Fruit fly (Drosophila melanogaster) whole organism, embryonic: Measurements from ENCODE around the gene CG4594.
A peak's percentile ranks its signal among the peaks of the same experiment; 100 is the strongest.

Experiments
- Asciz ChIP-seq: fragments of 200-800 bp; sonication (Bioruptor generic); optimal IDR thresholded peaks from 2 replicates; lab custom pipeline; 2017; ENCODE audit warnings: missing biosample characterization, mild to moderate bottlenecking, missing genetic modification characterization, missing genetic modification reagents
- CG10321 ChIP-seq: fragments of 200-800 bp; sonication (Bioruptor generic); IDR thresholded peaks from 2 replicates; pipeline ENCODE4 v1.3.6; 2022; ENCODE audit warnings: missing biosample characterization, missing genetic modification characterization
- CG10543 ChIP-seq: fragments of 200-800 bp; sonication (Bioruptor generic); optimal IDR thresholded peaks from 3 replicates; lab custom pipeline; 2017; ENCODE audit warnings: missing biosample characterization, mild to moderate bottlenecking, missing genetic modification characterization, moderate library complexity
- CG12299 ChIP-seq: fragments of 200-800 bp; sonication (Bioruptor generic); optimal IDR thresholded peaks from 2 replicates; lab custom pipeline; 2018; ENCODE audit warnings: missing biosample characterization, mild to moderate bottlenecking, missing genetic modification characterization
- CG13123 ChIP-seq: fragments of 200-800 bp; sonication (Bioruptor generic); optimal IDR thresholded peaks from 2 replicates; lab custom pipeline; 2016; ENCODE audit warnings: missing biosample characterization, missing genetic modification characterization
- CG14860 ChIP-seq: fragments of 200-800 bp; sonication (Bioruptor generic); IDR thresholded peaks from 3 replicates; pipeline ENCODE4 v1.3.6; 2022; ENCODE audit warnings: missing biosample characterization, missing genetic modification characterization; ENCODE audit not compliant: partially characterized antibody
- CG15601 ChIP-seq: fragments of 200-800 bp; sonication (Bioruptor generic); optimal IDR thresholded peaks from 3 replicates; lab custom pipeline; 2019; ENCODE audit warnings: missing biosample characterization, mild to moderate bottlenecking, missing genetic modification characterization, moderate library complexity
- CG16813 ChIP-seq: fragments of 200-800 bp; sonication (Bioruptor generic); IDR thresholded peaks from 3 replicates; pipeline ENCODE4 v1.3.6; 2022; ENCODE audit warnings: missing biosample characterization, missing genetic modification characterization; ENCODE audit not compliant: partially characterized antibody
- CG17186 ChIP-seq: fragments of 200-800 bp; sonication (Bioruptor generic); optimal IDR thresholded peaks from 3 replicates; lab custom pipeline; 2017; ENCODE audit warnings: missing biosample characterization, missing genetic modification reagents, missing genetic modification characterization
- CG17328 ChIP-seq: fragments of 200-800 bp; sonication (Bioruptor generic); IDR thresholded peaks from 2 replicates; pipeline ENCODE4 v1.3.6; 2022; ENCODE audit warnings: missing biosample characterization, missing genetic modification characterization
- CG1832 ChIP-seq: fragments of 200-800 bp; sonication (Bioruptor generic); optimal IDR thresholded peaks from 2 replicates; lab custom pipeline; 2017; ENCODE audit warnings: missing biosample characterization, mild to moderate bottlenecking, missing genetic modification characterization, inconsistent platforms
- CG3163 ChIP-seq: fragments of 200-800 bp; sonication (Bioruptor generic); optimal IDR thresholded peaks from 3 replicates; lab custom pipeline; 2016; ENCODE audit warnings: missing biosample characterization, missing genetic modification characterization
- CG33213 ChIP-seq: fragments of 200-800 bp; sonication (Bioruptor generic); optimal IDR thresholded peaks from 3 replicates; lab custom pipeline; 2016; ENCODE audit warnings: missing biosample characterization, missing genetic modification characterization
- CG33557 ChIP-seq: fragments of 200-800 bp; sonication (Bioruptor generic); optimal IDR thresholded peaks from 2 replicates; lab custom pipeline; 2019; ENCODE audit warnings: missing biosample characterization, mild to moderate bottlenecking, missing genetic modification characterization, moderate library complexity
- CG3995 ChIP-seq: fragments of 200-800 bp; sonication (Bioruptor generic); optimal IDR thresholded peaks from 3 replicates; lab custom pipeline; 2016; ENCODE audit warnings: missing biosample characterization, missing genetic modification characterization
- CG4617 ChIP-seq: fragments of 200-800 bp; sonication (Bioruptor generic); optimal IDR thresholded peaks from 3 replicates; lab custom pipeline; 2016; ENCODE audit warnings: missing biosample characterization, missing genetic modification characterization, borderline replicate concordance
- CG4707 ChIP-seq: fragments of 200-800 bp; sonication (Bioruptor generic); optimal IDR thresholded peaks from 2 replicates; lab custom pipeline; 2018; ENCODE audit warnings: missing biosample characterization, mild to moderate bottlenecking, missing genetic modification characterization, moderate library complexity
- CG8765 ChIP-seq: fragments of 200-800 bp; sonication (Bioruptor generic); IDR thresholded peaks from 2 replicates; pipeline ENCODE4 v1.3.6; 2022; ENCODE audit warnings: missing biosample characterization, missing genetic modification characterization
- CG8924 ChIP-seq: fragments of 200-800 bp; optimal IDR thresholded peaks from 3 replicates; lab custom pipeline; 2019; ENCODE audit warnings: missing biosample characterization, mild to moderate bottlenecking, missing genetic modification characterization, moderate library complexity
- CG9727 ChIP-seq: fragments of 200-800 bp; sonication (Bioruptor generic); optimal IDR thresholded peaks from 3 replicates; lab custom pipeline; 2017; ENCODE audit warnings: missing biosample characterization, mild to moderate bottlenecking, missing genetic modification characterization
- CTCF ChIP-seq: fragments of 200-800 bp; sonication (Bioruptor generic); optimal IDR thresholded peaks from 2 replicates; lab custom pipeline; 2017; ENCODE audit warnings: missing biosample characterization, mild to moderate bottlenecking, missing genetic modification characterization, moderate library complexity
- Deaf1 ChIP-seq: fragments of 200-800 bp; optimal IDR thresholded peaks from 3 replicates; lab custom pipeline; 2019; ENCODE audit warnings: missing biosample characterization, mild to moderate bottlenecking, missing genetic modification characterization, moderate library complexity
- Dip3 ChIP-seq: fragments of 200-800 bp; sonication (Bioruptor generic); optimal IDR thresholded peaks from 3 replicates; lab custom pipeline; 2016; ENCODE audit warnings: missing biosample characterization, missing genetic modification characterization
- Dref ChIP-seq: fragments of 200-800 bp; sonication (Bioruptor generic); IDR thresholded peaks from 2 replicates; pipeline ENCODE4 v1.3.6; 2022; ENCODE audit warnings: missing biosample characterization, missing genetic modification characterization
- Elba2 ChIP-seq: fragments of 200-800 bp; sonication (Bioruptor generic); optimal IDR thresholded peaks from 3 replicates; lab custom pipeline; 2016; ENCODE audit warnings: missing biosample characterization, missing genetic modification characterization
- Hr51 ChIP-seq, 2 experiments: fragments of 200-800 bp; sonication (Bioruptor generic); optimal IDR thresholded peaks; 2 replicates in 1 of 2; 3 replicates in 1 of 2; lab custom pipeline; 2016 to 2018; ENCODE audit warnings: missing biosample characterization in 2 of 2, missing genetic modification characterization in 2 of 2, mild to moderate bottlenecking in 1 of 2, moderate library complexity in 1 of 2
- PHDP ChIP-seq: fragments of 200-800 bp; sonication (Bioruptor generic); optimal IDR thresholded peaks from 3 replicates; lab custom pipeline; 2018; ENCODE audit warnings: missing biosample characterization, mild to moderate bottlenecking, missing genetic modification characterization, moderate library complexity
- Rfx ChIP-seq: fragments of 200-800 bp; sonication (Bioruptor generic); IDR thresholded peaks from 2 replicates; pipeline ENCODE4 v1.3.6; 2022; ENCODE audit warnings: missing biosample characterization, missing genetic modification characterization
- Sin3A ChIP-seq: fragments of >200 bp; optimal IDR thresholded peaks from 2 replicates; lab custom pipeline; 2018
- TFAM ChIP-seq: fragments of 200-800 bp; sonication (Bioruptor generic); optimal IDR thresholded peaks from 2 replicates; lab custom pipeline; 2017; ENCODE audit warnings: missing biosample characterization, missing genetic modification characterization, inconsistent platforms
- amos ChIP-seq: fragments of 200-800 bp; sonication (Bioruptor generic); IDR thresholded peaks from 2 replicates; pipeline ENCODE4 v1.3.6; 2022; ENCODE audit warnings: missing biosample characterization, missing genetic modification characterization; ENCODE audit not compliant: partially characterized antibody
- bsh ChIP-seq, 2 experiments: fragments of 200-800 bp; sonication (Bioruptor generic); optimal IDR thresholded peaks; 2 replicates each; lab custom pipeline; 2017 to 2018; ENCODE audit warnings: mild to moderate bottlenecking in 2 of 2, missing biosample characterization in 2 of 2, missing genetic modification characterization in 2 of 2, moderate library complexity in 1 of 2
- crc ChIP-seq: fragments of 200-800 bp; sonication (Bioruptor generic); optimal IDR thresholded peaks from 2 replicates; lab custom pipeline; 2016; ENCODE audit warnings: missing biosample characterization, missing genetic modification characterization
- crol ChIP-seq: fragments of 200-800 bp; sonication (Bioruptor generic); IDR thresholded peaks from 2 replicates; pipeline ENCODE4 v1.3.6; 2022; ENCODE audit warnings: missing biosample characterization, missing genetic modification characterization
- exex ChIP-seq: fragments of 200-800 bp; sonication (Bioruptor generic); optimal IDR thresholded peaks from 4 replicates; lab custom pipeline; 2018; ENCODE audit warnings: missing biosample characterization, mild to moderate bottlenecking, missing genetic modification characterization, moderate library complexity
- fd64A ChIP-seq: fragments of 200-800 bp; sonication (Bioruptor generic); optimal IDR thresholded peaks from 3 replicates; lab custom pipeline; 2018; ENCODE audit warnings: missing biosample characterization, mild to moderate bottlenecking, missing genetic modification characterization
- gem ChIP-seq: fragments of 200-800 bp; sonication (Bioruptor generic); optimal IDR thresholded peaks from 2 replicates; lab custom pipeline; 2019; ENCODE audit warnings: missing biosample characterization, mild to moderate bottlenecking, missing genetic modification characterization, moderate library complexity
- hb ChIP-seq: fragments of 200-800 bp; sonication (Bioruptor generic); IDR thresholded peaks from 3 replicates; pipeline ENCODE4 v1.3.6; 2022; ENCODE audit warnings: missing biosample characterization, missing genetic modification characterization; ENCODE audit not compliant: partially characterized antibody
- her ChIP-seq: fragments of 200-800 bp; sonication (Bioruptor generic); optimal IDR thresholded peaks from 2 replicates; lab custom pipeline; 2016; ENCODE audit warnings: missing biosample characterization, missing genetic modification characterization
- ken ChIP-seq: fragments of 200-800 bp; sonication (Bioruptor generic); IDR thresholded peaks from 3 replicates; pipeline ENCODE4 v1.3.6; 2022; ENCODE audit warnings: missing biosample characterization, missing genetic modification characterization
- kni ChIP-seq: fragments of 200-800 bp; sonication (Bioruptor generic); optimal IDR thresholded peaks from 3 replicates; lab custom pipeline; 2017; ENCODE audit warnings: mild to moderate bottlenecking, missing biosample characterization, missing genetic modification reagents, missing genetic modification characterization
- lmd ChIP-seq: fragments of 200-800 bp; sonication (Bioruptor generic); IDR thresholded peaks from 2 replicates; pipeline ENCODE4 v1.3.6; 2022; ENCODE audit warnings: missing biosample characterization, missing genetic modification characterization
- nau ChIP-seq: fragments of 200-800 bp; sonication (Bioruptor generic); optimal IDR thresholded peaks from 3 replicates; lab custom pipeline; 2017; ENCODE audit warnings: missing biosample characterization, mild to moderate bottlenecking, missing genetic modification characterization, missing genetic modification reagents
- row ChIP-seq: fragments of 200-800 bp; sonication (Bioruptor generic); IDR thresholded peaks from 3 replicates; pipeline ENCODE4 v1.3.6; 2022; ENCODE audit warnings: missing biosample characterization, missing genetic modification characterization
- sens ChIP-seq: fragments of 200-800 bp; sonication (Bioruptor generic); peaks from one replicate; lab custom pipeline; 2016; ENCODE audit warnings: missing biosample characterization, missing genetic modification characterization
- tio ChIP-seq: fragments of 200-800 bp; sonication (Bioruptor generic); optimal IDR thresholded peaks from 2 replicates; lab custom pipeline; 2017; ENCODE audit warnings: missing biosample characterization, missing genetic modification characterization, inconsistent platforms
- unc-4 ChIP-seq: fragments of 200-800 bp; sonication (Bioruptor generic); IDR thresholded peaks from 2 replicates; pipeline ENCODE4 v1.3.6; 2022; ENCODE audit warnings: missing biosample characterization, missing genetic modification characterization; ENCODE audit not compliant: partially characterized antibody
- vnd ChIP-seq: fragments of 200-800 bp; sonication (Bioruptor generic); IDR thresholded peaks from 3 replicates; pipeline ENCODE4 v1.3.6; 2022; ENCODE audit warnings: missing biosample characterization, missing genetic modification characterization; ENCODE audit not compliant: partially characterized antibody
- vvl ChIP-seq: fragments of 200-800 bp; sonication (Bioruptor generic); IDR thresholded peaks from 2 replicates; pipeline ENCODE4 v1.3.6; 2022; ENCODE audit warnings: missing biosample characterization, missing genetic modification characterization
- yki ChIP-seq: fragments of >200 bp; optimal IDR thresholded peaks from 3 replicates; lab custom pipeline; 2018
- z ChIP-seq: fragments of 200-800 bp; sonication (Bioruptor generic); IDR thresholded peaks from 3 replicates; pipeline ENCODE4 v1.3.6; 2022; ENCODE audit warnings: missing biosample characterization, missing genetic modification characterization

The CG4594 gene

DNA sequence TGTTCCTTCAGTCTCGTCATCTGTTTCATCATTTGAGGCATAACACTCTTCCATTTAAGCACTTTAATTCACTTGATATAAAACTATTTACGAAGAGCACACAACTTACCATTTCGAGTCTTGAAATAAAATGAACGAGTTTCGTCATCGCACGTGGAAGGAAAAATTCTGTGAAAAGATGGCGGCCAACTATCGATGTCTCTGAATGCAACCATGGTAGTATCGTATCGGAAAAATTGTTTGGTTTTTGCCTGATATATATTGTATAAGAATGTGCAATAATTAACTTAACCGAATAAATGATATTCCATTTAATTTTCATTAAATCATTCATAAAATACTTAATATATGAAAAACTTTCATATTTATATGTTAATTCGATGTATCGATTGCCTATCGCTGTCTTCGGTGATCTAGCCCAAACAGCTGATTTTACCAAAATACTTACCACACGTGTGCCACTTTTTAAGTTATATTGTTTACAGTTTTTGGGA lies 25.0 kb upstream of the CG4594 start, which contains the start of gene Bka (continued):
- no peak for TF ChIP-seq crc
- TF ChIP-seq CG10543 (GFP tag; lab: Kevin White, UChicago): peak; percentile 77
- TF ChIP-seq CTCF: peak; percentile 56
- TF ChIP-seq CG3995 (GFP tag; lab: Kevin White, UChicago): peak; percentile 67
- no peak for TF ChIP-seq Elba2
- TF ChIP-seq sens (GFP tag; lab: Kevin White, UChicago): peak; percentile 79
- TF ChIP-seq her (GFP tag; lab: Kevin White, UChicago): peak; percentile 40
- peak; percentile 46 for TF ChIP-seq exex (tag; lab: Kevin White, UChicago)
- peak; percentile 95 for TF ChIP-seq hb
- peak; percentile 37 for TF ChIP-seq CG4707
- TF ChIP-seq Hr51 (GFP tag; optimal IDR thresholded peaks at IDR 0.05; lab: Kevin White, UChicago): peak in 1 of 2 experiments; percentile 52
- peak; percentile 67 for TF ChIP-seq CG17186
- TF ChIP-seq Dref (GFP tag; lab: Robert Waterston, UW): peak; percentile 86
- TF ChIP-seq CG1832 (GFP tag; lab: Kevin White, UChicago): no peak
- peak; percentile 99 for TF ChIP-seq CG16813 (GFP tag; lab: Robert Waterston, UW)
- no peak for TF ChIP-seq Dip3 (GFP tag; lab: Kevin White, UChicago)
- TF ChIP-seq bsh (GFP tag; optimal IDR thresholded peaks at IDR 0.05; lab: Kevin White, UChicago): peak in 1 of 2 experiments; percentile 56
- peak; percentile 98 for TF ChIP-seq CG14860 (GFP tag; lab: Robert Waterston, UW)
- TF ChIP-seq fd64A (GFP tag; lab: Kevin White, UChicago): peak; percentile 18
- TF ChIP-seq gem (tag; lab: Kevin White, UChicago): peak; percentile 49
- TF ChIP-seq Deaf1 (tag; lab: Kevin White, UChicago): peak; percentile 66
- peak; percentile 69 for TF ChIP-seq PHDP (tag; lab: Kevin White, UChicago)
- peak; percentile 98 for TF ChIP-seq vnd (GFP tag; lab: Robert Waterston, UW)
- TF ChIP-seq row (GFP tag; lab: Robert Waterston, UW): peak; percentile 61
- peak; percentile 76 for TF ChIP-seq CG15601 (tag; lab: Kevin White, UChicago)
- no peak for TF ChIP-seq TFAM
- no peak for TF ChIP-seq lmd (GFP tag; lab: Robert Waterston, UW)
- TF ChIP-seq vvl (GFP tag; lab: Robert Waterston, UW): peak; percentile 85
- TF ChIP-seq tio (GFP tag; lab: Kevin White, UChicago): no peak
- peak; percentile 68 for TF ChIP-seq CG33557 (GFP tag; lab: Kevin White, UChicago)
- TF ChIP-seq CG8765 (GFP tag; lab: Robert Waterston, UW): no peak
- TF ChIP-seq nau (GFP tag; lab: Kevin White, UChicago): peak; percentile 65
- peak; percentile 2 for TF ChIP-seq CG3163 (GFP tag; lab: Kevin White, UChicago)
- no peak for TF ChIP-seq yki (lab: Kevin White, UChicago)
- no peak for TF ChIP-seq CG10321 (GFP tag; lab: Robert Waterston, UW)
- peak; percentile 99 for TF ChIP-seq unc-4 (GFP tag; lab: Robert Waterston, UW)
- TF ChIP-seq crol (GFP tag; lab: Robert Waterston, UW): no peak
- TF ChIP-seq amos (GFP tag; lab: Robert Waterston, UW): peak; percentile 95
- TF ChIP-seq Sin3A (lab: Kevin White, UChicago): peak; percentile 77
- peak; percentile 1 for TF ChIP-seq CG13123 (GFP tag; lab: Kevin White, UChicago)
- TF ChIP-seq Rfx (GFP tag; lab: Robert Waterston, UW): peak; percentile 41
- TF ChIP-seq CG17328 (GFP tag; lab: Robert Waterston, UW): peak; percentile 46; the same call in 1 of the 2 replicates
- peak; percentile 46 for TF ChIP-seq CG4617 (GFP tag; lab: Kevin White, UChicago)
- TF ChIP-seq CG12299 (tag; lab: Kevin White, UChicago): peak; percentile 11
- no peak for TF ChIP-seq ken
- TF ChIP-seq z (GFP tag; lab: Robert Waterston, UW): no peak
- peak; percentile 85 for TF ChIP-seq CG8924 (tag; lab: Kevin White, UChicago)
- peak; percentile 77 for TF ChIP-seq CG9727
- TF ChIP-seq Asciz (GFP tag; lab: Kevin White, UChicago): peak; percentile 52
- TF ChIP-seq kni (GFP tag; lab: Kevin White, UChicago): peak; percentile 51
- peak; percentile 20 for TF ChIP-seq CG33213 (GFP tag; lab: Kevin White, UChicago)
